Worm (Caenorhabditis elegans): Measurements from ENCODE around the gene cls-1.

- TF ChIP-seq W03F9.2 (tag; optimal IDR thresholded peaks at IDR 0.05) = no peak
- no peak for TF ChIP-seq dao-5 (tag; optimal IDR thresholded peaks at IDR 0.05)
Observed at ce11 chrIII:7555360-7555759, 47.4 kb downstream of the cls-1 start, which contains the start of gene ceh-13.

Data from whole organism, L4/young adult.